Worm (Caenorhabditis elegans) whole organism, L2 larva: ENCODE results near the gene F17C8.7.

Experiments
- C34F6.9 ChIP-seq: fragments of 150-350 bp; optimal IDR thresholded peaks from 2 replicates; lab custom pipeline; 2014; ENCODE audit warnings: missing biosample characterization, missing genetic modification characterization
- F13H6.1 ChIP-seq: sonication (generic microtip); optimal IDR thresholded peaks from 2 replicates; lab custom pipeline; 2016; ENCODE audit warnings: missing genetic modification characterization, missing compliant biosample characterization
- R02D3.7 ChIP-seq: fragments of 150-350 bp; optimal IDR thresholded peaks from 2 replicates; lab custom pipeline; 2014; ENCODE audit warnings: missing biosample characterization, missing genetic modification characterization
- Y55F3AM.14 ChIP-seq: fragments of 200-800 bp; sonication (Bioruptor generic); optimal IDR thresholded peaks from 2 replicates; lab custom pipeline; 2018; ENCODE audit warnings: mild to moderate bottlenecking, missing genetic modification characterization, missing compliant biosample characterization
- ZK546.5 ChIP-seq: sonication (generic microtip); optimal IDR thresholded peaks from 2 replicates; lab custom pipeline; 2017; ENCODE audit warnings: missing biosample characterization, missing genetic modification characterization
- alr-1 ChIP-seq: fragments of 150-350 bp; optimal IDR thresholded peaks from 2 replicates; lab custom pipeline; 2014; ENCODE audit warnings: missing biosample characterization, missing genetic modification characterization
- aly-2 ChIP-seq: fragments of 150-350 bp; optimal IDR thresholded peaks from 2 replicates; lab custom pipeline; 2014; ENCODE audit warnings: missing biosample characterization, missing genetic modification characterization
- ceh-16 ChIP-seq: fragments of 150-350 bp; optimal IDR thresholded peaks from 2 replicates; lab custom pipeline; 2014; ENCODE audit warnings: missing biosample characterization, missing genetic modification characterization
- ceh-82 ChIP-seq: fragments of 150-350 bp; optimal IDR thresholded peaks from 2 replicates; lab custom pipeline; 2014; ENCODE audit warnings: missing biosample characterization, missing genetic modification characterization
- crh-2 ChIP-seq: sonication (generic microtip); optimal IDR thresholded peaks from 2 replicates; lab custom pipeline; 2017; ENCODE audit warnings: missing biosample characterization, missing genetic modification characterization
- dmd-4 ChIP-seq: sonication (generic microtip); optimal IDR thresholded peaks from 2 replicates; lab custom pipeline; 2017; ENCODE audit warnings: missing biosample characterization, missing genetic modification characterization
- egl-27 ChIP-seq: sonication (generic microtip); optimal IDR thresholded peaks from 3 replicates; lab custom pipeline; 2017; ENCODE audit warnings: missing biosample characterization, missing genetic modification reagents, missing genetic modification characterization
- elt-1 ChIP-seq: fragments of 150-350 bp; optimal IDR thresholded peaks from 2 replicates; lab custom pipeline; 2014; ENCODE audit warnings: missing biosample characterization, missing genetic modification characterization
- elt-3 ChIP-seq: sonication (generic microtip); optimal IDR thresholded peaks from 2 replicates; lab custom pipeline; 2017; ENCODE audit warnings: missing biosample characterization, missing genetic modification characterization
- fos-1 ChIP-seq: fragments of 150-350 bp; optimal IDR thresholded peaks from 2 replicates; lab custom pipeline; 2014; ENCODE audit warnings: missing biosample characterization, missing genetic modification characterization
- gmeb-1 ChIP-seq: fragments of 150-350 bp; optimal IDR thresholded peaks from 2 replicates; lab custom pipeline; 2014; ENCODE audit warnings: missing biosample characterization, missing genetic modification characterization
- lin-11 ChIP-seq: fragments of 150-350 bp; sonication (generic microtip); optimal IDR thresholded peaks from 2 replicates; lab custom pipeline; 2014; ENCODE audit warnings: missing biosample characterization, missing genetic modification characterization, inconsistent platforms, mixed read lengths
- lin-13 ChIP-seq: fragments of 150-350 bp; optimal IDR thresholded peaks from 2 replicates; lab custom pipeline; 2014; ENCODE audit warnings: missing biosample characterization, missing genetic modification reagents, missing genetic modification characterization
- lin-39 ChIP-seq: fragments of 150-350 bp; optimal IDR thresholded peaks from 2 replicates; lab custom pipeline; 2014; ENCODE audit warnings: missing biosample characterization, missing genetic modification reagents, missing genetic modification characterization
- lsy-2 ChIP-seq, 2 experiments: fragments of 150-350 bp in 1 of 2; sonication (generic microtip) in 1 of 2; optimal IDR thresholded peaks; 2 replicates each; lab custom pipeline; 2014 to 2017; ENCODE audit warnings: missing biosample characterization in 2 of 2, missing genetic modification characterization in 2 of 2
- mab-5 ChIP-seq: fragments of 150-350 bp; optimal IDR thresholded peaks from 2 replicates; lab custom pipeline; 2014; ENCODE audit warnings: missing biosample characterization, missing genetic modification characterization
- mdl-1 ChIP-seq, 2 experiments: fragments of 150-350 bp in 1 of 2; sonication (generic microtip) in 1 of 2; optimal IDR thresholded peaks; 2 replicates each; lab custom pipeline; 2017; ENCODE audit warnings: missing biosample characterization in 2 of 2, missing genetic modification characterization in 2 of 2
- nhr-10 ChIP-seq: sonication (generic microtip); optimal IDR thresholded peaks from 2 replicates; lab custom pipeline; 2017; ENCODE audit warnings: missing biosample characterization, missing genetic modification characterization
- nhr-11 ChIP-seq: fragments of 150-350 bp; optimal IDR thresholded peaks from 2 replicates; lab custom pipeline; 2014; ENCODE audit warnings: missing biosample characterization, missing genetic modification characterization
- nhr-12 ChIP-seq: fragments of 150-350 bp; optimal IDR thresholded peaks from 2 replicates; lab custom pipeline; 2014; ENCODE audit warnings: missing biosample characterization, missing genetic modification characterization
- nhr-129 ChIP-seq: fragments of 150-350 bp; optimal IDR thresholded peaks from 2 replicates; lab custom pipeline; 2014; ENCODE audit warnings: missing biosample characterization, missing genetic modification characterization
- nhr-21 ChIP-seq: fragments of 150-350 bp; optimal IDR thresholded peaks from 2 replicates; lab custom pipeline; 2014; ENCODE audit warnings: missing biosample characterization, missing genetic modification characterization
- nhr-23 ChIP-seq: fragments of 150-350 bp; optimal IDR thresholded peaks from 2 replicates; lab custom pipeline; 2014; ENCODE audit warnings: missing biosample characterization, missing genetic modification reagents, missing genetic modification characterization
- nhr-237 ChIP-seq: fragments of 150-350 bp; optimal IDR thresholded peaks from 2 replicates; lab custom pipeline; 2014; ENCODE audit warnings: missing biosample characterization, missing genetic modification characterization
- nhr-25 ChIP-seq: fragments of 150-350 bp; sonication (generic microtip); optimal IDR thresholded peaks from 3 replicates; lab custom pipeline; 2014; ENCODE audit warnings: missing biosample characterization, missing genetic modification characterization
- nhr-77 ChIP-seq: fragments of 150-350 bp; optimal IDR thresholded peaks from 2 replicates; lab custom pipeline; 2014; ENCODE audit warnings: missing biosample characterization, missing genetic modification characterization
- sem-4 ChIP-seq: fragments of 150-350 bp; optimal IDR thresholded peaks from 2 replicates; lab custom pipeline; 2014; ENCODE audit warnings: missing biosample characterization, missing genetic modification reagents, missing genetic modification characterization
- sma-3 ChIP-seq: sonication (generic microtip); optimal IDR thresholded peaks from 2 replicates; lab custom pipeline; 2016; ENCODE audit warnings: missing genetic modification reagents, missing genetic modification characterization, missing compliant biosample characterization
- sma-9 ChIP-seq, 2 experiments: fragments of 150-350 bp in 1 of 2; sonication (generic microtip) in 1 of 2; optimal IDR thresholded peaks; 2 replicates each; lab custom pipeline; 2014 to 2016; ENCODE audit warnings: missing genetic modification characterization in 2 of 2, mild to moderate bottlenecking in 1 of 2, missing biosample characterization in 1 of 2, missing compliant biosample characterization in 1 of 2, missing genetic modification reagents in 1 of 2, moderate library complexity in 1 of 2
- snpc-4 ChIP-seq: fragments of 150-350 bp; optimal IDR thresholded peaks from 2 replicates; lab custom pipeline; 2014; ENCODE audit warnings: missing biosample characterization, missing genetic modification characterization
- unc-39 ChIP-seq: fragments of 150-350 bp; optimal IDR thresholded peaks from 2 replicates; lab custom pipeline; 2014; ENCODE audit warnings: missing biosample characterization, missing genetic modification characterization
- unc-62 ChIP-seq: fragments of 150-350 bp; optimal IDR thresholded peaks from 2 replicates; lab custom pipeline; 2014; ENCODE audit warnings: missing biosample characterization, missing genetic modification reagents, missing genetic modification characterization
- zag-1 ChIP-seq: fragments of 150-350 bp; optimal IDR thresholded peaks from 2 replicates; lab custom pipeline; 2014; ENCODE audit warnings: missing biosample characterization, missing genetic modification characterization
- ztf-1 ChIP-seq: fragments of 200-800 bp; sonication (Bioruptor generic); conservative IDR thresholded peaks from 2 replicates; pipeline ENCODE4 v1.3.6; 2022; ENCODE audit warnings: missing genetic modification characterization, missing compliant biosample characterization
- ztf-11 ChIP-seq: sonication (generic microtip); optimal IDR thresholded peaks from 2 replicates; lab custom pipeline; 2017; ENCODE audit warnings: missing biosample characterization, missing genetic modification characterization
- ztf-4 ChIP-seq: fragments of 150-350 bp; optimal IDR thresholded peaks from 2 replicates; lab custom pipeline; 2014; ENCODE audit warnings: missing biosample characterization, missing genetic modification characterization

F17C8.7 gene

DNA sequence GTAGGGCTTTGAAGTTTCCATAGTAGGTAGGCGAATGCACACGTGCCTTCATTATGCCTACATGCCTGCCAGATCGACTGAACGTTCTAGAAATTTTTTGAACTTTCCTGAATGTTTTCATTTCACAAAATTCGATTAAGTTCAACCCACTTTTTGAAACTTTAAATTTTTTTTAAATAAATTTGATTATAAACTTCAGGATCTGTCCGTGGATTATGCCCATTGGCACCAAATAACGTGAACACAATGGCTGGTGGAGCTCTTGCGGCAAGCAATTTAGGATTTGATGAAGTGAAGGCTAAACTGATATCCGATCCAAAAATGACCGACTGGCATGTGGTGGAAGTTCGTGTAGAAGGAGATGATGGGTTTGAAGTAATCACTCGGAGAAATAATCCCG lies at the start of gene F17C8.7:
TSS of gene F17C8.7 (plus strand) at position 301 of the 400 bp plus-strand sequence.
- TF ChIP-seq nhr-25 (tag; lab: Kevin White, UChicago) (no peak), egl-27 (tag; lab: Kevin White, UChicago) (no peak), lin-11 (no peak), unc-39 (tag; lab: Kevin White, UChicago) (no peak), ztf-4 (tag; lab: Kevin White, UChicago) (no peak), nhr-77 (tag; lab: Kevin White, UChicago) (no peak), elt-3 (tag; lab: Kevin White, UChicago) (no peak), fos-1 (no peak), zag-1 (tag; lab: Kevin White, UChicago) (no peak), mdl-1 (tag; optimal IDR thresholded peaks at IDR 0.05; lab: Kevin White, UChicago) (no peak), ZK546.5 (tag; lab: Kevin White, UChicago) (no peak), lin-13 (GFP tag; lab: Kevin White, UChicago) (no peak), nhr-129 (tag; lab: Kevin White, UChicago) (no peak), ztf-11 (tag; lab: Kevin White, UChicago) (no peak), elt-1 (tag; lab: Kevin White, UChicago) (no peak), nhr-11 (tag; lab: Kevin White, UChicago) (no peak), R02D3.7 (tag; lab: Kevin White, UChicago) (no peak), gmeb-1 (no peak)

DNA sequence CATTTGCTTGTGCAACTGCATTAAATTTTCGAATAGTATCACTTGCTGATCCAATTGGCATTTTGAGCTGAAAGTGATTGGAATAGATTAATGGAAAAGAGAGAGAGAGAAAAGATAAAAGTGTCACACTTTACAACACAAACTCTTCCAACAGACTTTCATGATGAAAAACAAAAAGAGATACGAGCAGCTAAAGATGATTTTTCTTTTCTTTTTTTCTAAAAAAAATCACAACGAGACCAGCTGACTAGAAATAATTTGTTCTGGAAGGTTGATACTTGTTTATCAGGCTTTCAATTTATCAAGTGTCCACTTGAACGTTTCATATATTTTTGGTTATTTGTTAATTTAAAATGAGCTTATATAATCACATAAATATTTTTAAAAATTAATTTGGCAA lies 48.4 kb upstream of the F17C8.7 start:
- TF ChIP-seq gmeb-1 = no peak
- TF ChIP-seq C34F6.9 = peak; percentile 46
- TF ChIP-seq unc-62 = no peak
- TF ChIP-seq lsy-2 (tag; optimal IDR thresholded peaks at IDR 0.05; lab: Kevin White, UChicago) = peak in 1 of 2 experiments; percentile 56
- no peak for TF ChIP-seq crh-2 (tag; lab: Kevin White, UChicago)
- peak; percentile 39 for TF ChIP-seq F13H6.1 (tag; lab: Kevin White, UChicago)
- peak; percentile 51 for TF ChIP-seq nhr-129 (tag; lab: Kevin White, UChicago)
- no peak for TF ChIP-seq aly-2 (tag; lab: Kevin White, UChicago)
- TF ChIP-seq, all 48 proteins: peak for 4

DNA sequence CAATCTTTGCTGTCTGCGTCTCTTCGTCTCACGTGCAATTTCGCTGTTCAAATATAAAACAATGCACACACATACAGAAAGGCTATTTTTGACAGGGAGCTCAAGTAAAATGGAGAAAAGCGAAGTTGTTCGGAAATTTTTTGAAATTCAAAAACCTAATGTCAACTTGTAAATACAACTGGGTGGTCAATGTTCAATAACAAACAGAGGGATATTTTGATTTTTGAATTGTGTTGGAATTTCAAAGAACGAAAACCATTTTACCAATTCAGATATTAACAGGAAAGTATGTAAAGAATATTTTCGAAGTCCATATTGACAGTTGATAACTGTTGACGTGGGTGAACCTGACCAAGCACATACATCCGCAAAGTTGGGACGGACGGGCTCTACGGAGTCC lies 47.2 kb upstream of the F17C8.7 start, which contains the start of gene tag-243:
TSS of gene tag-243 (minus strand) at position 101 of the 400 bp plus-strand sequence.
- TF ChIP-seq aly-2 (tag; lab: Kevin White, UChicago) (no peak), zag-1 (tag; lab: Kevin White, UChicago) (no peak), fos-1 (no peak), dmd-4 (no peak), nhr-25 (tag; lab: Kevin White, UChicago) (no peak)
- TF ChIP-seq, all 48 proteins: peak for 0

DNA sequence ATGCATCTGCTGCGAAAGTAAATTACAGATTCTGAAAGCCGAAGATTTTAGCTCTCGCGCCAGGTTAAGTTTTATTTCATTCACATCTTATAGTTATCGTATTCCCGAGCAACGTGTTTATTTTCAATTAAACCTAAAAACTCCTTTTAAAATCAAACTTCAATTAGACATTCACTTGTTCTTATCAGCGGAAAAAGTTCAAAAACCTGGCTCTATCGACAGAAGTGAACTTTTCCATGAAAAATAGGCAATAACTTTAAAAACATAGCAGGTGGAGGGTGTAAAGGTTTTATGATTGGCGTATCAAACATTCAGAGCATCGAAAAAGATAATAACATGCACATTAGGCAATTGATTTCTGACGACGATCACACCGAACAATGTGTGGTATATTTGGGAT lies 46.6 kb upstream of the F17C8.7 start, which contains the start of gene ppat-1:
TSS of gene ppat-1 (plus strand) at position 316 of the 400 bp plus-strand sequence.
- TF ChIP-seq gmeb-1 = no peak
- TF ChIP-seq fos-1 = peak; percentile 10

DNA sequence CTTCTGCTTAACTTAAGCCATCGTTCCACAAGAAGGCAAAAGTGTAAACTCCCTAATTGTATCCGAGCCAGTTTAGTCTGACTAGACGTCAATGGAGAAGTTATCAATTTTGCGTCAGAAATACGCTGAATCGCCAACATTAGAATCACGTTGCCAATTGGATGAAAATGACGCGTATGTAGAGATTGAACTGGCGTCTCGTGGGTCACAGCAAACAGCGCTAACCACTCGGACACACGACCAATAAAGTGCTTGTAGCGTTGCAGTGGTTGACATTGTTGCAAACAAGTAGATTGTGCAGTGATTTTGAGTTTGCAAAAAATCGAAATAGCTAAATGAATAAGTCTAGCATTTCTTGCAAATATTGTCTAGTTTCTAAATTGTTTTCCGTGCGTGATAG lies 45.9 kb upstream of the F17C8.7 start:
- TF ChIP-seq mab-5 (tag; lab: Kevin White, UChicago) = no peak
- TF ChIP-seq unc-62 = no peak
- TF ChIP-seq aly-2 (tag; lab: Kevin White, UChicago) = no peak
- peak; percentile 48 for TF ChIP-seq lin-11
- peak; percentile 96 for TF ChIP-seq nhr-129 (tag; lab: Kevin White, UChicago)
- no peak for TF ChIP-seq unc-39 (tag; lab: Kevin White, UChicago)
- no peak for TF ChIP-seq nhr-237 (tag; lab: Kevin White, UChicago)
- peak; percentile 70 for TF ChIP-seq lin-13 (GFP tag; lab: Kevin White, UChicago)
- TF ChIP-seq mdl-1 (tag; optimal IDR thresholded peaks at IDR 0.05; lab: Kevin White, UChicago) = peak in 1 of 2 experiments; percentile 70
- TF ChIP-seq R02D3.7 (tag; lab: Kevin White, UChicago) = no peak
- no peak for TF ChIP-seq zag-1 (tag; lab: Kevin White, UChicago)
- no peak for TF ChIP-seq lin-39
- no peak for TF ChIP-seq nhr-12 (tag; lab: Kevin White, UChicago)
- TF ChIP-seq elt-3 (tag; lab: Kevin White, UChicago) = no peak
- peak; percentile 66 for TF ChIP-seq F13H6.1 (tag; lab: Kevin White, UChicago)
- TF ChIP-seq Y55F3AM.14 (GFP tag; lab: Kevin White, UChicago) = peak; percentile 78
- TF ChIP-seq ztf-11 (tag; lab: Kevin White, UChicago) = no peak
- TF ChIP-seq sma-9 (GFP tag; optimal IDR thresholded peaks at IDR 0.05; lab: Kevin White, UChicago) = peak; percentile 85
- TF ChIP-seq sma-9 (tag; optimal IDR thresholded peaks at IDR 0.05; lab: Kevin White, UChicago) = no peak
- no peak for TF ChIP-seq alr-1
- no peak for TF ChIP-seq dmd-4
- TF ChIP-seq ceh-16 (tag; lab: Kevin White, UChicago) = no peak
- TF ChIP-seq elt-1 (tag; lab: Kevin White, UChicago) = no peak
- no peak for TF ChIP-seq nhr-23
- peak; percentile 32 for TF ChIP-seq nhr-11 (tag; lab: Kevin White, UChicago)
- TF ChIP-seq sma-3 (GFP tag; lab: Kevin White, UChicago) = peak; percentile 76
- TF ChIP-seq nhr-21 (tag; lab: Kevin White, UChicago) = peak; percentile 76
- peak; percentile 54 to 79 for TF ChIP-seq lsy-2 (tag; optimal IDR thresholded peaks at IDR 0.05; lab: Kevin White, UChicago)
- no peak for TF ChIP-seq ztf-1 (GFP tag; lab: Robert Waterston, UW)
- TF ChIP-seq snpc-4 (tag; lab: Kevin White, UChicago) = no peak
- peak; percentile 90 for TF ChIP-seq crh-2 (tag; lab: Kevin White, UChicago)
- peak; percentile 50 for TF ChIP-seq sem-4 (tag; lab: Kevin White, UChicago)
- TF ChIP-seq nhr-77 (tag; lab: Kevin White, UChicago) = no peak
- peak; percentile 74 for TF ChIP-seq ztf-4 (tag; lab: Kevin White, UChicago)
- no peak for TF ChIP-seq nhr-10 (tag; lab: Kevin White, UChicago)
- TF ChIP-seq ceh-82 (tag; lab: Kevin White, UChicago) = no peak
